Worm (Caenorhabditis elegans): Measurements from ENCODE around the gene nspg-13.

Gene nspg-13

ce11 chrX:5289106-5289505 lies 34.1 kb downstream of the nspg-13 start:
- no peak for TF ChIP-seq skn-1 (tag; optimal IDR thresholded peaks at IDR 0.05)
- peak; percentile 18 for TF ChIP-seq nhr-85 (tag)
- no peak for TF ChIP-seq C16A3.4 (tag; optimal IDR thresholded peaks at IDR 0.05)
- TF ChIP-seq ceh-63 (GFP tag; optimal IDR thresholded peaks at IDR 0.05) = no peak

- TF ChIP-seq lin-14 (GFP tag; optimal IDR thresholded peaks at IDR 0.05) (peak; percentile 59), egl-13 (tag; optimal IDR thresholded peaks at IDR 0.05) (no peak), aly-2 (tag; optimal IDR thresholded peaks at IDR 0.05) (no peak)
Measured at ce11 chrX:5293862-5294261, 38.9 kb downstream of the nspg-13 start.

DNA sequence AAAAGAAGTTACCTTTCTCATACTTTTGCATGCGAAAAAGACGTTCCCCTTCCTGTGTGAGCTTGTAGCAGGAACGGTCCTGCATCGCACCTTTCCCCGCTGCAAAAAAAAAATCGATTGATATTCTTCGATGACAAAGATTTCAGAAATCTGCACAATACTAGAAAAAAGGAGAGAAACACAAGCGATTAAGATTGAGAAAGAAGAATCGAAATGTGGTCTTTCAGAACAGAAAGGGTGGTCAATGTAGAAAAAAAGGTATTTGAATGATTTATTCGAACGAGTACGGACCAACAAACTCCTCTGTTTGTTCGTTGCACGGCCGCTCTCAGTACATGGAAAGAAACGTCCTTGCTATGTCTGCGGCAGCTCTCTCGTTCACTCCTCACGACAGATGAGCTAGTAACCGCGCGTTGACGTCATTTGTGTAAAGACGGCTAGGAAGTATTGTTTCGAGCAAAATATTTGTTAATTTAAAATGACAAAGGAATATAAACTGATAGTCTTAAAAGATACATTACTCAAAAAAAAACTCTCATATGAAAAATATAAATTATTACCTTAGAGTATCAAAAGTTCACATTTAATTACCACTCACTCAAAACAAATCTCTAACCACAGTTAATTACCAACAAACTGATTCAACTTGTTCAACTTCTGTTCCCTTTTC lies 43.1 kb downstream of the nspg-13 start, which contains the start of gene ift-81:
TSS of gene ift-81 (plus strand) at position 620 of the 670 bp plus-strand sequence.
- TF ChIP-seq fkh-8 (tag; optimal IDR thresholded peaks at IDR 0.05) (peak; percentile 55), dpl-1 (GFP tag; optimal IDR thresholded peaks at IDR 0.05) (peak in 2 of 3 experiments; percentile 35 to 52), swsn-7 (tag; optimal IDR thresholded peaks at IDR 0.05) (peak; percentile 74), xbp-1 (tag; optimal IDR thresholded peaks at IDR 0.05) (peak; percentile 68), tlp-1 (tag; optimal IDR thresholded peaks at IDR 0.05) (no peak), nhr-19 (GFP tag; conservative IDR thresholded peaks at IDR 0.05) (peak; percentile 61), skn-1 (tag; optimal IDR thresholded peaks at IDR 0.05) (peak; percentile 37), nhr-71 (tag; optimal IDR thresholded peaks at IDR 0.05) (peak; percentile 81), efl-1 (optimal IDR thresholded peaks at IDR 0.05) (peak; percentile 37 to 41), efl-1 (GFP tag; optimal IDR thresholded peaks at IDR 0.05 in 1 of 2) (peak; percentile 5 to 90), lin-14 (GFP tag; optimal IDR thresholded peaks at IDR 0.05) (peak; percentile 79), ceh-82 (tag; optimal IDR thresholded peaks at IDR 0.05) (peak; percentile 18 to 63 (median 45)), sup-37 (GFP tag; optimal IDR thresholded peaks at IDR 0.05) (no peak), lsy-2 (tag; optimal IDR thresholded peaks at IDR 0.05) (peak; percentile 58 to 63), unc-30 (tag; optimal IDR thresholded peaks at IDR 0.05) (no peak), ztf-11 (tag; optimal IDR thresholded peaks at IDR 0.05) (peak in 1 of 2 experiments; percentile 8), fos-1 (tag; optimal IDR thresholded peaks at IDR 0.05) (no peak), nhr-11 (tag; optimal IDR thresholded peaks at IDR 0.05) (no peak), lin-13 (GFP tag; optimal IDR thresholded peaks at IDR 0.05) (peak; percentile 8), nhr-47 (tag; optimal IDR thresholded peaks at IDR 0.05) (peak; percentile 73), hpl-2 (GFP tag; optimal IDR thresholded peaks at IDR 0.05) (no peak), ceh-8 (GFP tag; optimal IDR thresholded peaks at IDR 0.05) (peak; percentile 2), dsc-1 (tag; optimal IDR thresholded peaks at IDR 0.05) (peak; percentile 68), rnt-1 (tag; optimal IDR thresholded peaks at IDR 0.05) (peak; percentile 79), egl-13 (tag; optimal IDR thresholded peaks at IDR 0.05) (peak; percentile 37), lin-35 (GFP tag; optimal IDR thresholded peaks at IDR 0.05) (peak; percentile 28 to 30), unc-98 (GFP tag; IDR thresholded peaks at IDR 0.05) (no peak), pax-3 (tag; optimal IDR thresholded peaks at IDR 0.05) (no peak), unc-86 (tag; optimal IDR thresholded peaks at IDR 0.05) (peak; percentile 58), ets-5 (GFP tag; IDR thresholded peaks at IDR 0.05) (no peak), ces-1 (GFP tag; optimal IDR thresholded peaks at IDR 0.05) (no peak), nhr-77 (tag; optimal IDR thresholded peaks at IDR 0.05) (peak; percentile 15), C16A3.4 (tag; optimal IDR thresholded peaks at IDR 0.05) (peak; percentile 8), irx-1 (tag; optimal IDR thresholded peaks at IDR 0.05) (no peak), nhr-20 (tag; optimal IDR thresholded peaks at IDR 0.05) (peak; percentile 49), nhr-84 (tag; optimal IDR thresholded peaks at IDR 0.05) (no peak), fkh-10 (GFP tag; optimal IDR thresholded peaks at IDR 0.05) (no peak), nhr-12 (tag; optimal IDR thresholded peaks at IDR 0.05) (no peak), lin-39 (tag; optimal IDR thresholded peaks at IDR 0.05) (peak; percentile 26), mdl-1 (tag; optimal IDR thresholded peaks at IDR 0.05) (peak in 1 of 2 experiments; percentile 32), snu-23 (GFP tag; optimal IDR thresholded peaks at IDR 0.05) (peak; percentile 64), tbx-2 (tag; optimal IDR thresholded peaks at IDR 0.05) (peak; percentile 64)

Measured in whole organism, L1 larva.